Fruit fly (Drosophila melanogaster) whole organism: ENCODE results near the gene CG10654.

Source experiments
- CG8478 ChIP-seq: fragments of >200 bp; optimal IDR thresholded peaks from 2 replicates; lab custom pipeline; 2018; ENCODE audit warnings: inconsistent platforms
- Dll ChIP-seq: fragments of >200 bp; optimal IDR thresholded peaks from 2 replicates; lab custom pipeline; 2017
- psq ChIP-seq: fragments of >200 bp; optimal IDR thresholded peaks from 2 replicates; lab custom pipeline; 2017
- usp ChIP-seq: fragments of >200 bp; optimal IDR thresholded peaks from 2 replicates; lab custom pipeline; 2017; ENCODE audit warnings: missing biosample characterization, missing genetic modification characterization, mixed read lengths

DNA sequence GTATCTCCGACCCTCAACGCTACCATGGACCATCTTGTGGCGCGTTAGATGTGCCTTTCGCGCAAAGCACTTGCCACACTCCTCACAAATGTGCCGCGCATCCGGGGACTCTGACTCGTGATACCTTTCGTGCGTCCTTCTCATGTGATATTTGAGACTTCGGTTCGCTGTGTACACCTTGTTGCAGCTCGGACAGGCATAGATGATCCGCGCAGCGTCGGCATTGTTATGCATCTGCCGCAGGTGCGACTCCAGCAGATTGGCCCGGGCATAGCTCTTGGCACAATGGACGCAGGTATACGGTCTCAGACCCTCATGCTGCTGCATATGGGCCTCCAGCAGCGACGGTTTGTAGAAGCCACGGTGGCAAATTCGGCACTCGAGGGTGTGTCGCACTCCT is 1.6 kb downstream of the CG10654 start:
- TF ChIP-seq CG8478 (lab: Kevin White, UChicago) (no peak), usp (GFP tag; lab: Kevin White, UChicago) (no peak), Dll (lab: Kevin White, UChicago) (no peak), psq (no peak)
